Fruit fly (Drosophila melanogaster): ENCODE data around the gene JMJD7.

Gene JMJD7

dm6 chr3L:13479609-13480240, 29.6 kb upstream of the JMJD7 start (continued):
- TF ChIP-seq CG10274 (GFP tag; optimal IDR thresholded peaks at IDR 0.05) (peak; percentile 43), CG14014 (GFP tag; IDR thresholded peaks at IDR 0.05) (0 out of 2 replicates have a peak, but pooled peaks have one; percentile 30), HLH3B (GFP tag; IDR thresholded peaks at IDR 0.05) (no peak), Bteb2 (GFP tag; optimal IDR thresholded peaks at IDR 0.05) (peak; percentile 1), Drgx (GFP tag; IDR thresholded peaks at IDR 0.05) (no peak), stwl (tag; optimal IDR thresholded peaks at IDR 0.05) (no peak), bigmax (GFP tag; optimal IDR thresholded peaks at IDR 0.05) (no peak), Asciz (GFP tag; optimal IDR thresholded peaks at IDR 0.05) (peak; percentile 40), CG9932 (GFP tag; IDR thresholded peaks at IDR 0.05) (peak; percentile 39; the same call in 1 of the 2 replicates), CG2202 (tag; optimal IDR thresholded peaks at IDR 0.05) (no peak), CG4854 (GFP tag; optimal IDR thresholded peaks at IDR 0.05) (peak; percentile 23), bcd (GFP tag; optimal IDR thresholded peaks at IDR 0.05) (peak; percentile 58), CG5953 (GFP tag; IDR thresholded peaks at IDR 0.05) (no peak), Doc2 (GFP tag; IDR thresholded peaks at IDR 0.05) (no peak), CG1832 (GFP tag; optimal IDR thresholded peaks at IDR 0.05) (no peak), CG17829 (tag; optimal IDR thresholded peaks at IDR 0.05) (no peak), vfl (GFP tag; optimal IDR thresholded peaks at IDR 0.05) (no peak), HmgD (GFP tag; optimal IDR thresholded peaks at IDR 0.05) (no peak), CG42726 (GFP tag; IDR thresholded peaks at IDR 0.05; ENCODE audit: partially characterized antibody) (no peak), CG9437 (GFP tag; optimal IDR thresholded peaks at IDR 0.05) (peak; percentile 20), CG16815 (GFP tag; optimal IDR thresholded peaks at IDR 0.05) (peak; percentile 18), NC2β (GFP tag; optimal IDR thresholded peaks at IDR 0.05) (no peak), Dp (GFP tag; optimal IDR thresholded peaks at IDR 0.05) (no peak), zen2 (GFP tag; IDR thresholded peaks at IDR 0.05; ENCODE audit: partially characterized antibody) (no peak), Aef1 (GFP tag; IDR thresholded peaks at IDR 0.05) (no peak; the same call in 2 of the 3 replicates), Meics (GFP tag; optimal IDR thresholded peaks at IDR 0.05) (peak; percentile 81), fu2 (GFP tag; optimal IDR thresholded peaks at IDR 0.05) (peak; percentile 25), Max (GFP tag; optimal IDR thresholded peaks at IDR 0.05) (peak; percentile 37), Hmr (GFP tag; optimal IDR thresholded peaks at IDR 0.05) (peak; percentile 56), CG6654 (GFP tag; optimal IDR thresholded peaks at IDR 0.05) (peak; percentile 15), row (GFP tag; IDR thresholded peaks at IDR 0.05) (peak; percentile 65), crc (GFP tag; optimal IDR thresholded peaks at IDR 0.05) (no peak), CG7786 (GFP tag; optimal IDR thresholded peaks at IDR 0.05) (peak; percentile 63), trem (tag; optimal IDR thresholded peaks at IDR 0.05) (no peak), Dll (GFP tag; IDR thresholded peaks at IDR 0.05; ENCODE audit: partially characterized antibody) (no peak), CG15073 (GFP tag; optimal IDR thresholded peaks at IDR 0.05) (no peak), CG2875 (GFP tag; optimal IDR thresholded peaks at IDR 0.05) (no peak), CG2129 (GFP tag; IDR thresholded peaks at IDR 0.05; ENCODE audit: partially characterized antibody) (no peak), CG4707 (GFP tag; optimal IDR thresholded peaks at IDR 0.05) (no peak), CG12104 (GFP tag; optimal IDR thresholded peaks at IDR 0.05) (peak; percentile 68), hth (optimal IDR thresholded peaks at IDR 0.05) (no peak), Sox100B (GFP tag; optimal IDR thresholded peaks at IDR 0.05) (peak; percentile 63), nerfin-1 (tag; optimal IDR thresholded peaks at IDR 0.05) (peak; percentile 7), Mad (GFP tag; optimal IDR thresholded peaks at IDR 0.05) (no peak), CG9609 (GFP tag; optimal IDR thresholded peaks at IDR 0.05) (no peak), CG10959 (GFP tag; IDR thresholded peaks at IDR 0.05) (no peak), Lim3 (GFP tag; IDR thresholded peaks at IDR 0.05) (no peak), corto (GFP tag; optimal IDR thresholded peaks at IDR 0.05) (no peak), Atf3 (GFP tag; optimal IDR thresholded peaks at IDR 0.05) (no peak), CG16813 (GFP tag; IDR thresholded peaks at IDR 0.05; ENCODE audit: partially characterized antibody) (no peak)

Data from whole organism, embryonic.